Fruit fly (Drosophila melanogaster) whole organism, embryonic: ENCODE results near the gene AspRS-m.

Experiments
- B-H1 ChIP-seq: fragments of 200-800 bp; sonication (Bioruptor generic); IDR thresholded peaks from 3 replicates; pipeline ENCODE4 v1.3.6; 2022; ENCODE audit warnings: missing biosample characterization, missing genetic modification characterization
- CG10147 ChIP-seq: fragments of 200-800 bp; sonication (Bioruptor generic); optimal IDR thresholded peaks from 2 replicates; lab custom pipeline; 2019; ENCODE audit warnings: missing biosample characterization, mild to moderate bottlenecking, missing genetic modification characterization, moderate library complexity
- CG10462 ChIP-seq: fragments of 200-800 bp; sonication (Bioruptor generic); optimal IDR thresholded peaks from 2 replicates; lab custom pipeline; 2016; ENCODE audit warnings: missing biosample characterization, missing genetic modification characterization
- CG11085 ChIP-seq: fragments of 200-800 bp; sonication (Bioruptor generic); IDR thresholded peaks from 2 replicates; pipeline ENCODE4 v1.3.6; 2022; ENCODE audit warnings: missing biosample characterization, missing genetic modification characterization
- CG12071 ChIP-seq: fragments of 200-800 bp; sonication (Bioruptor generic); optimal IDR thresholded peaks from 3 replicates; lab custom pipeline; 2018; ENCODE audit warnings: missing biosample characterization, mild to moderate bottlenecking, missing genetic modification characterization
- CG14014 ChIP-seq: fragments of 200-800 bp; sonication (Bioruptor generic); IDR thresholded peaks from 2 replicates; pipeline ENCODE4 v1.3.6; 2022; ENCODE audit warnings: missing biosample characterization, missing genetic modification characterization
- CG1529 ChIP-seq: fragments of 200-800 bp; sonication (Bioruptor generic); optimal IDR thresholded peaks from 3 replicates; lab custom pipeline; 2018; ENCODE audit warnings: missing biosample characterization, missing genetic modification characterization
- CG1603 ChIP-seq: fragments of 200-800 bp; sonication (Bioruptor generic); optimal IDR thresholded peaks from 2 replicates; lab custom pipeline; 2019; ENCODE audit warnings: missing biosample characterization, mild to moderate bottlenecking, missing genetic modification characterization, moderate library complexity
- CG18476 ChIP-seq: fragments of 200-800 bp; sonication (Bioruptor generic); optimal IDR thresholded peaks from 2 replicates; lab custom pipeline; 2016; ENCODE audit warnings: missing biosample characterization, mild to moderate bottlenecking, missing genetic modification characterization
- CG3163 ChIP-seq: fragments of 200-800 bp; sonication (Bioruptor generic); optimal IDR thresholded peaks from 3 replicates; lab custom pipeline; 2016; ENCODE audit warnings: missing biosample characterization, missing genetic modification characterization
- CG34224 ChIP-seq: fragments of 200-800 bp; sonication (Bioruptor generic); IDR thresholded peaks from 3 replicates; pipeline ENCODE4 v1.3.6; 2022; ENCODE audit warnings: missing biosample characterization, missing genetic modification characterization; ENCODE audit not compliant: partially characterized antibody
- CG43689 ChIP-seq: fragments of 200-800 bp; sonication (Bioruptor generic); IDR thresholded peaks from 2 replicates; pipeline ENCODE4 v1.3.6; 2022; ENCODE audit warnings: missing biosample characterization, missing genetic modification characterization
- D19A ChIP-seq: fragments of 200-800 bp; optimal IDR thresholded peaks from 3 replicates; lab custom pipeline; 2019; ENCODE audit warnings: missing biosample characterization, mild to moderate bottlenecking, missing genetic modification characterization, moderate library complexity
- Dbx ChIP-seq: fragments of 200-800 bp; sonication (Bioruptor generic); IDR thresholded peaks from 3 replicates; pipeline ENCODE4 v1.3.6; 2022; ENCODE audit warnings: missing biosample characterization, missing genetic modification characterization
- Dll ChIP-seq: fragments of 200-800 bp; sonication (Bioruptor generic); IDR thresholded peaks from 4 replicates; pipeline ENCODE4 v1.3.6; 2022; ENCODE audit warnings: missing biosample characterization, missing genetic modification characterization; ENCODE audit not compliant: partially characterized antibody
- Doc2 ChIP-seq: fragments of 200-800 bp; sonication (Bioruptor generic); IDR thresholded peaks from 2 replicates; pipeline ENCODE4 v1.3.6; 2022; ENCODE audit warnings: missing biosample characterization, missing genetic modification characterization
- Dp ChIP-seq: fragments of 200-800 bp; sonication (Bioruptor generic); optimal IDR thresholded peaks from 2 replicates; lab custom pipeline; 2018; ENCODE audit warnings: missing biosample characterization, mild to moderate bottlenecking, missing genetic modification characterization, moderate library complexity
- HLH3B ChIP-seq: fragments of 200-800 bp; sonication (Bioruptor generic); IDR thresholded peaks from 2 replicates; pipeline ENCODE4 v1.3.6; 2022; ENCODE audit warnings: missing biosample characterization, missing genetic modification characterization
- Hand ChIP-seq: fragments of 200-800 bp; sonication (Bioruptor generic); optimal IDR thresholded peaks from 2 replicates; lab custom pipeline; 2017; ENCODE audit warnings: mild to moderate bottlenecking, missing biosample characterization, missing genetic modification reagents, missing genetic modification characterization
- Hey ChIP-seq: fragments of 200-800 bp; sonication (Bioruptor generic); optimal IDR thresholded peaks from 3 replicates; lab custom pipeline; 2018; ENCODE audit warnings: missing biosample characterization, mild to moderate bottlenecking, missing genetic modification characterization
- Hsf ChIP-seq: fragments of 200-800 bp; sonication (Bioruptor generic); optimal IDR thresholded peaks from 3 replicates; lab custom pipeline; 2016; ENCODE audit warnings: missing biosample characterization, missing genetic modification characterization
- Lhr ChIP-seq: fragments of 200-800 bp; sonication (Bioruptor generic); optimal IDR thresholded peaks from 3 replicates; lab custom pipeline; 2017; ENCODE audit warnings: mild to moderate bottlenecking, missing biosample characterization, missing genetic modification reagents, missing genetic modification characterization
- Ptx1 ChIP-seq: fragments of 200-800 bp; sonication (Bioruptor generic); IDR thresholded peaks from 2 replicates; pipeline ENCODE4 v1.3.6; 2022; ENCODE audit warnings: missing biosample characterization, missing genetic modification characterization
- Side ChIP-seq: fragments of 200-800 bp; sonication (Bioruptor generic); optimal IDR thresholded peaks from 2 replicates; lab custom pipeline; 2016; ENCODE audit warnings: missing biosample characterization, missing genetic modification characterization
- Sry-β ChIP-seq: fragments of 200-800 bp; sonication (Bioruptor generic); optimal IDR thresholded peaks from 2 replicates; lab custom pipeline; 2018; ENCODE audit warnings: missing biosample characterization, mild to moderate bottlenecking, missing genetic modification characterization, moderate library complexity
- Ssrp ChIP-seq: fragments of 200-800 bp; sonication (Bioruptor generic); optimal IDR thresholded peaks from 2 replicates; lab custom pipeline; 2018; ENCODE audit warnings: missing biosample characterization, mild to moderate bottlenecking, missing genetic modification characterization, moderate library complexity
- Stat92E ChIP-seq, 3 experiments: fragments of >200 bp in 2 of 3; fragments of 200-800 bp in 1 of 3; sonication (Bioruptor generic) in 1 of 3; optimal IDR thresholded peaks; 2 replicates each; lab custom pipeline; 2017 to 2019; ENCODE audit warnings: missing biosample characterization in 3 of 3, missing genetic modification characterization in 3 of 3, mild to moderate bottlenecking in 1 of 3, moderate library complexity in 1 of 3
- Usf ChIP-seq: fragments of 200-800 bp; sonication (Bioruptor generic); optimal IDR thresholded peaks from 2 replicates; lab custom pipeline; 2017; ENCODE audit warnings: missing genotype, missing biosample characterization, missing genetic modification characterization
- bab2 ChIP-seq: fragments of 200-800 bp; sonication (Bioruptor generic); optimal IDR thresholded peaks from 2 replicates; lab custom pipeline; 2016; ENCODE audit warnings: missing biosample characterization, missing genetic modification characterization
- cas ChIP-seq: fragments of 200-800 bp; sonication (Bioruptor generic); IDR thresholded peaks from 2 replicates; pipeline ENCODE4 v1.3.6; 2022; ENCODE audit warnings: missing biosample characterization, missing genetic modification characterization
- corto ChIP-seq: fragments of 200-800 bp; sonication (Bioruptor generic); optimal IDR thresholded peaks from 2 replicates; lab custom pipeline; 2016; ENCODE audit warnings: missing biosample characterization, mild to moderate bottlenecking, missing genetic modification characterization, moderate library complexity
- dan ChIP-seq: fragments of 200-800 bp; sonication (Bioruptor generic); IDR thresholded peaks from 2 replicates; pipeline ENCODE4 v1.3.6; 2022; ENCODE audit warnings: missing biosample characterization, missing genetic modification characterization
- danr ChIP-seq: fragments of 200-800 bp; sonication (Bioruptor generic); IDR thresholded peaks from 2 replicates; pipeline ENCODE4 v1.3.6; 2022; ENCODE audit warnings: missing biosample characterization, missing genetic modification characterization
- dysf ChIP-seq: fragments of 200-800 bp; sonication (Bioruptor generic); IDR thresholded peaks from 3 replicates; pipeline ENCODE4 v1.3.6; 2022; ENCODE audit warnings: missing biosample characterization, missing genetic modification characterization
- esg ChIP-seq: fragments of 200-800 bp; sonication (Bioruptor generic); conservative IDR thresholded peaks from 2 replicates; pipeline ENCODE4 v1.3.6; 2022; ENCODE audit warnings: missing biosample characterization, missing genetic modification characterization
- fd3F ChIP-seq: fragments of 200-800 bp; sonication (Bioruptor generic); optimal IDR thresholded peaks from 2 replicates; lab custom pipeline; 2018; ENCODE audit warnings: missing biosample characterization, mild to moderate bottlenecking, missing genetic modification characterization, moderate library complexity
- gem ChIP-seq: fragments of 200-800 bp; sonication (Bioruptor generic); optimal IDR thresholded peaks from 2 replicates; lab custom pipeline; 2019; ENCODE audit warnings: missing biosample characterization, mild to moderate bottlenecking, missing genetic modification characterization, moderate library complexity
- lmd ChIP-seq: fragments of 200-800 bp; sonication (Bioruptor generic); IDR thresholded peaks from 2 replicates; pipeline ENCODE4 v1.3.6; 2022; ENCODE audit warnings: missing biosample characterization, missing genetic modification characterization
- oc ChIP-seq: fragments of 200-800 bp; sonication (Bioruptor generic); optimal IDR thresholded peaks from 2 replicates; lab custom pipeline; 2018; ENCODE audit warnings: missing biosample characterization, mild to moderate bottlenecking, missing genetic modification characterization, moderate library complexity
- pb ChIP-seq: fragments of 200-800 bp; sonication (Bioruptor generic); optimal IDR thresholded peaks from 3 replicates; lab custom pipeline; 2016; ENCODE audit warnings: missing biosample characterization, missing genetic modification characterization
- pho ChIP-seq: fragments of 200-800 bp; sonication (Bioruptor generic); optimal IDR thresholded peaks from 2 replicates; lab custom pipeline; 2016; ENCODE audit warnings: missing biosample characterization, missing genetic modification characterization
- salm ChIP-seq: fragments of 200-800 bp; sonication (Bioruptor generic); optimal IDR thresholded peaks from 2 replicates; lab custom pipeline; 2018; ENCODE audit warnings: missing biosample characterization, mild to moderate bottlenecking, missing genetic modification characterization
- sc ChIP-seq, 3 experiments: fragments of >200 bp in 2 of 3; fragments of 200-800 bp in 1 of 3; sonication (Bioruptor generic) in 1 of 3; optimal IDR thresholded peaks; 2 replicates in 2 of 3; 3 replicates in 1 of 3; lab custom pipeline; 2017; ENCODE audit warnings: mild to moderate bottlenecking in 1 of 3, missing biosample characterization in 1 of 3, missing genetic modification characterization in 1 of 3, missing genetic modification reagents in 1 of 3
- tap ChIP-seq: fragments of 200-800 bp; optimal IDR thresholded peaks from 3 replicates; lab custom pipeline; 2019; ENCODE audit warnings: missing biosample characterization, mild to moderate bottlenecking, missing genetic modification characterization, moderate library complexity
- trh ChIP-seq: fragments of 200-800 bp; sonication (Bioruptor generic); optimal IDR thresholded peaks from 2 replicates; lab custom pipeline; 2016; ENCODE audit warnings: missing biosample characterization, missing genetic modification characterization
- ttk ChIP-seq: fragments of 200-800 bp; sonication (Bioruptor generic); IDR thresholded peaks from 2 replicates; pipeline ENCODE4 v2.1.2; 2022; ENCODE audit warnings: missing biosample characterization, missing genetic modification characterization
- unc-4 ChIP-seq: fragments of 200-800 bp; sonication (Bioruptor generic); IDR thresholded peaks from 2 replicates; pipeline ENCODE4 v1.3.6; 2022; ENCODE audit warnings: missing biosample characterization, missing genetic modification characterization; ENCODE audit not compliant: partially characterized antibody
- usp ChIP-seq: fragments of >200 bp; optimal IDR thresholded peaks from 2 replicates; lab custom pipeline; 2017; ENCODE audit warnings: missing biosample characterization, missing genetic modification characterization
- zen2 ChIP-seq: fragments of 200-800 bp; sonication (Bioruptor generic); IDR thresholded peaks from 3 replicates; pipeline ENCODE4 v1.3.6; 2022; ENCODE audit warnings: missing biosample characterization, missing genetic modification characterization; ENCODE audit not compliant: partially characterized antibody

The AspRS-m gene

dm6 chr2L:16817421-16818101 is 9.3 kb upstream of the AspRS-m start (continued):
- TF ChIP-seq usp (GFP tag; lab: Kevin White, UChicago) = no peak
- no peak for TF ChIP-seq D19A (tag; lab: Kevin White, UChicago)
- no peak for TF ChIP-seq CG10147 (GFP tag; lab: Kevin White, UChicago)
- no peak for TF ChIP-seq Ssrp
- TF ChIP-seq Doc2 (GFP tag; lab: Robert Waterston, UW) = no peak
- TF ChIP-seq lmd (GFP tag; lab: Robert Waterston, UW) = no peak; the same call in 1 of the 2 replicates
- no peak for TF ChIP-seq cas (GFP tag; lab: Robert Waterston, UW)
- TF ChIP-seq Hand (GFP tag; lab: Kevin White, UChicago) = no peak
- no peak for TF ChIP-seq Hsf
- TF ChIP-seq CG14014 (GFP tag; lab: Robert Waterston, UW) = peak; percentile 37
- peak; percentile 40 for TF ChIP-seq CG1603 (tag; lab: Kevin White, UChicago)
- peak; percentile 48 for TF ChIP-seq Ptx1
- TF ChIP-seq salm (tag; lab: Kevin White, UChicago) = no peak
- TF ChIP-seq zen2 (GFP tag; lab: Robert Waterston, UW) = no peak
- peak; percentile 63; the same call in 2 of the 3 replicates for TF ChIP-seq Dbx (GFP tag; lab: Robert Waterston, UW)
- no peak; the same call in 2 of the 3 replicates for TF ChIP-seq B-H1 (GFP tag; lab: Robert Waterston, UW)
- peak; percentile 13; the same call in 1 of the 2 replicates for TF ChIP-seq HLH3B (GFP tag; lab: Robert Waterston, UW)
- no peak for TF ChIP-seq CG11085
- TF ChIP-seq gem (tag; lab: Kevin White, UChicago) = peak; percentile 36
- no peak for TF ChIP-seq trh
- no peak for TF ChIP-seq sc (optimal IDR thresholded peaks at IDR 0.05; lab: Kevin White, UChicago)
- no peak for TF ChIP-seq sc (GFP tag; optimal IDR thresholded peaks at IDR 0.05; lab: Kevin White, UChicago)
- TF ChIP-seq unc-4 (GFP tag; lab: Robert Waterston, UW) = no peak
- no peak for TF ChIP-seq fd3F (GFP tag; lab: Kevin White, UChicago)
- peak; percentile 22 for TF ChIP-seq Side
- no peak for TF ChIP-seq CG18476 (GFP tag; lab: Kevin White, UChicago)
- no peak for TF ChIP-seq Lhr (GFP tag; lab: Kevin White, UChicago)
- peak; percentile 29 for TF ChIP-seq pho (GFP tag; lab: Kevin White, UChicago)
- TF ChIP-seq CG34224 = no peak
- no peak for TF ChIP-seq corto
- TF ChIP-seq CG1529 (GFP tag; lab: Kevin White, UChicago) = no peak
- no peak for TF ChIP-seq danr (GFP tag; lab: Robert Waterston, UW)
- no peak for TF ChIP-seq tap (tag; lab: Kevin White, UChicago)
- TF ChIP-seq Sry-β (GFP tag; lab: Kevin White, UChicago) = no peak
- TF ChIP-seq dan (GFP tag; lab: Robert Waterston, UW) = no peak
- TF ChIP-seq oc (tag; lab: Kevin White, UChicago) = no peak
- TF ChIP-seq pb = no peak
- no peak for TF ChIP-seq Stat92E (GFP tag; optimal IDR thresholded peaks at IDR 0.05; lab: Kevin White, UChicago)
- TF ChIP-seq Hey (tag; lab: Kevin White, UChicago) = peak; percentile 62
- no peak for TF ChIP-seq Dll (GFP tag; lab: Robert Waterston, UW)
- TF ChIP-seq CG12071 (GFP tag; lab: Kevin White, UChicago) = no peak
- no peak for TF ChIP-seq esg
- TF ChIP-seq Usf (GFP tag; lab: Kevin White, UChicago) = no peak
- TF ChIP-seq bab2 (GFP tag; lab: Kevin White, UChicago) = peak; percentile 12
- TF ChIP-seq dysf (GFP tag; lab: Robert Waterston, UW) = peak; percentile 59; the same call in 2 of the 3 replicates
- no peak for TF ChIP-seq CG3163 (GFP tag; lab: Kevin White, UChicago)
- TF ChIP-seq Dp = no peak
- TF ChIP-seq ttk (GFP tag; lab: Robert Waterston, UW) = no peak
- TF ChIP-seq CG10462 (GFP tag; lab: Kevin White, UChicago) = no peak
- no peak for TF ChIP-seq CG43689
